Fruit fly (Drosophila melanogaster): ENCODE measurements around the gene Scgdelta.

The Scgdelta gene

dm6 chrX:1705929-1706328 is 47.9 kb downstream of the Scgdelta start (continued):
- no peak for TF ChIP-seq sc (optimal IDR thresholded peaks at IDR 0.05)
- no peak for TF ChIP-seq sc (GFP tag; optimal IDR thresholded peaks at IDR 0.05)
- TF ChIP-seq CG13424 (tag; optimal IDR thresholded peaks at IDR 0.05): no peak
- TF ChIP-seq CG14965 (GFP tag; optimal IDR thresholded peaks at IDR 0.05; ENCODE audit: borderline replicate concordance): no peak
- 0 out of 3 replicates have a peak, but pooled peaks have one; percentile 33 for TF ChIP-seq CG11695 (GFP tag; IDR thresholded peaks at IDR 0.05)
- TF ChIP-seq zfh1 (GFP tag; IDR thresholded peaks at IDR 0.05): no peak
- TF ChIP-seq cwo (GFP tag; optimal IDR thresholded peaks at IDR 0.05): peak; percentile 8
- TF ChIP-seq CG2202 (tag; optimal IDR thresholded peaks at IDR 0.05): no peak
- no peak for TF ChIP-seq CG4360 (GFP tag; IDR thresholded peaks at IDR 0.05)
- TF ChIP-seq NK7.1 (GFP tag; optimal IDR thresholded peaks at IDR 0.05): no peak
- peak; percentile 6 for TF ChIP-seq dmrt99B (tag; optimal IDR thresholded peaks at IDR 0.05)
- TF ChIP-seq row (GFP tag; IDR thresholded peaks at IDR 0.05): peak; percentile 51
- TF ChIP-seq CG6791 (GFP tag; IDR thresholded peaks at IDR 0.05; ENCODE audit: partially characterized antibody): no peak
- no peak for TF ChIP-seq pfk (GFP tag; optimal IDR thresholded peaks at IDR 0.05)
- peak; percentile 6 for TF ChIP-seq lab (GFP tag; optimal IDR thresholded peaks at IDR 0.05)
- TF ChIP-seq CG31224 (GFP tag; IDR thresholded peaks at IDR 0.05): no peak
- peak; percentile 15 for TF ChIP-seq cg (GFP tag; optimal IDR thresholded peaks at IDR 0.05)
- TF ChIP-seq CG9797 (GFP tag; optimal IDR thresholded peaks at IDR 0.05): no peak
- TF ChIP-seq Stat92E (GFP tag; optimal IDR thresholded peaks at IDR 0.05): no peak
- no peak for TF ChIP-seq Hsf (GFP tag; optimal IDR thresholded peaks at IDR 0.05)
- no peak for TF ChIP-seq CG7839 (tag; optimal IDR thresholded peaks at IDR 0.05)
- no peak for TF ChIP-seq CG7786 (GFP tag; optimal IDR thresholded peaks at IDR 0.05)
- TF ChIP-seq CG18011 (GFP tag; optimal IDR thresholded peaks at IDR 0.05): no peak
- TF ChIP-seq al (GFP tag; IDR thresholded peaks at IDR 0.05): no peak
- no peak for TF ChIP-seq Bgb (GFP tag; IDR thresholded peaks at IDR 0.05; ENCODE audit: partially characterized antibody)
- no peak for TF ChIP-seq HLH3B (GFP tag; IDR thresholded peaks at IDR 0.05)
- no peak for TF ChIP-seq so (GFP tag; IDR thresholded peaks at IDR 0.05)
- TF ChIP-seq CG11085 (GFP tag; IDR thresholded peaks at IDR 0.05): no peak
- TF ChIP-seq slbo (GFP tag; IDR thresholded peaks at IDR 0.05): no peak
- no peak for TF ChIP-seq stc (GFP tag; IDR thresholded peaks at IDR 0.05)
- no peak for TF ChIP-seq CG1602 (GFP tag; optimal IDR thresholded peaks at IDR 0.05)
- no peak for TF ChIP-seq Fer3 (tag; optimal IDR thresholded peaks at IDR 0.05)
- TF ChIP-seq CG5180 (GFP tag; optimal IDR thresholded peaks at IDR 0.05): no peak
- no peak for TF ChIP-seq Oli (tag; optimal IDR thresholded peaks at IDR 0.05)
- TF ChIP-seq CG2678 (tag; optimal IDR thresholded peaks at IDR 0.05): peak; percentile 44
- no peak for TF ChIP-seq dpn (GFP tag; optimal IDR thresholded peaks at IDR 0.05)
- peak; percentile 33 for TF ChIP-seq CG11504 (tag; optimal IDR thresholded peaks at IDR 0.05)
- no peak for TF ChIP-seq CG34224 (GFP tag; IDR thresholded peaks at IDR 0.05; ENCODE audit: partially characterized antibody)
- peak; percentile 5 for TF ChIP-seq CG9727 (GFP tag; optimal IDR thresholded peaks at IDR 0.05)
- no peak for TF ChIP-seq sna (GFP tag; IDR thresholded peaks at IDR 0.05; ENCODE audit: partially characterized antibody)
- peak; percentile 53 for TF ChIP-seq sens (GFP tag)
- no peak for TF ChIP-seq sima (GFP tag; optimal IDR thresholded peaks at IDR 0.05)
- TF ChIP-seq CG11696 (GFP tag; IDR thresholded peaks at IDR 0.05): 0 out of 2 replicates have a peak, but pooled peaks have one; percentile 40
- TF ChIP-seq unc-4 (GFP tag; IDR thresholded peaks at IDR 0.05; ENCODE audit: partially characterized antibody): no peak
- no peak for TF ChIP-seq CG4617 (GFP tag; optimal IDR thresholded peaks at IDR 0.05; ENCODE audit: borderline replicate concordance)
- TF ChIP-seq lov (optimal IDR thresholded peaks at IDR 0.05): no peak
- TF ChIP-seq lov (GFP tag; IDR thresholded peaks at IDR 0.05): no peak
- no peak for TF ChIP-seq Oaz (GFP tag; IDR thresholded peaks at IDR 0.05)
- TF ChIP-seq BEAF-32 (GFP tag; optimal IDR thresholded peaks at IDR 0.05): no peak
- TF ChIP-seq CG7928 (GFP tag; optimal IDR thresholded peaks at IDR 0.05): no peak
- TF ChIP-seq CG6683 (GFP tag; optimal IDR thresholded peaks at IDR 0.05): no peak

All from whole organism, embryonic.